Worm (Caenorhabditis elegans): Measurements from ENCODE around the gene Y46G5A.34.
A peak's percentile ranks its signal among the peaks of the same experiment; 100 is the strongest.
"Not testable (repeated sequence)": the region's sequence is repeated elsewhere in the genome, so short reads cannot be mapped to it uniquely, and the experiment has no call there.

Gene Y46G5A.34

DNA sequence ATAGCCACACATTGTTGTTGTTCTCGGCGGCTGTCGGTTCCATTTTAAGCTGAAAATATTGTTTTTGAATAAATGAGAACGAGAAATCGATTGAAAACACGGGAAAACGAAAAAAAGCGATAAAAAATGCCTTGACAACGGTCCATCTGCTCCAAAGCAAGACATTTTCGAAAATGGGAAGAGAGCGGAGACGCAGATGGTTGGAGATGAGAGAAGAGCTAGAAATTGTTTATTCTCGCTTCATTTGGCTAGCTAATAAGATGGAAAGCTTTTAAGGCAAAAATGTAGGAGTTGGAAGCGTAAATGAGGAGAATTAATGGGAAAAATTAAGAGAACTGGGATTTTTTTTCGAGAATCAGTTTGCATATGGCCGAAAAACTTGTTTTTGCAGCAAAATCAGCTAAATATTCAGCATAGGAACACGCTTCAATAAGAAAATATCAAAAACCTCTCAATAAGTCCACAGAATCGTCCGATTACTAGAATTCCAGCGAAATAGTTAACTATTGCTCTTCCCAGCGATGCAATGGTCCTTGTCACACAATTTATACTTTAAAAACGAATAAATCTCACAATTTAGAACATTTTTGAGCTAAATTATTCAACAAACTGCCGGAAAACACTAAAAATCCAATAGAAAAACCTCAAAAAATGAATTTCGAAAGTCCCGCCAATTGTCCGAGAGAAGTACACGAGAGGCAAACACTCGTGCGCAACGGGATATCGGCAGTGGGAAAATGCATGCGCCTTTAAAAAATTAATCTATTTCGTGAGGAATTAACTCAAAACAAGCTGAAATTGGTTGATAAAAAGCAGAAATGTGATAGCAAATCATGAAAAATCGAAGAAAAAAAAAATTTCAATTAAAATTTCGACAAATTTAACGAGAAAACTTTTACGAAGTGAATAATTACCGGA, 37.9 kb upstream of the Y46G5A.34 start, which contains the start of gene pisy-1:
Gene pisy-1, minus strand, starts transcription at position 51 of the 918 bp plus-strand sequence.
- TF ChIP-seq nhr-28 (tag; optimal IDR thresholded peaks at IDR 0.05) = no peak
- TF ChIP-seq blmp-1 (tag; optimal IDR thresholded peaks at IDR 0.05) = no peak
- peak; percentile 33 for TF ChIP-seq ces-1 (GFP tag; optimal IDR thresholded peaks at IDR 0.05)
- peak; percentile 8 for TF ChIP-seq lin-13 (tag; optimal IDR thresholded peaks at IDR 0.05)
- no peak for TF ChIP-seq cnd-1 (tag; optimal IDR thresholded peaks at IDR 0.05)
- peak; percentile 42 for TF ChIP-seq lsy-2 (tag; optimal IDR thresholded peaks at IDR 0.05)
- peak; percentile 1 for TF ChIP-seq hlh-1 (tag; optimal IDR thresholded peaks at IDR 0.05)
- peak; percentile 78 for TF ChIP-seq mep-1 (tag; optimal IDR thresholded peaks at IDR 0.05)
- peak; percentile 23 for TF ChIP-seq nhr-237 (tag; optimal IDR thresholded peaks at IDR 0.05)

DNA sequence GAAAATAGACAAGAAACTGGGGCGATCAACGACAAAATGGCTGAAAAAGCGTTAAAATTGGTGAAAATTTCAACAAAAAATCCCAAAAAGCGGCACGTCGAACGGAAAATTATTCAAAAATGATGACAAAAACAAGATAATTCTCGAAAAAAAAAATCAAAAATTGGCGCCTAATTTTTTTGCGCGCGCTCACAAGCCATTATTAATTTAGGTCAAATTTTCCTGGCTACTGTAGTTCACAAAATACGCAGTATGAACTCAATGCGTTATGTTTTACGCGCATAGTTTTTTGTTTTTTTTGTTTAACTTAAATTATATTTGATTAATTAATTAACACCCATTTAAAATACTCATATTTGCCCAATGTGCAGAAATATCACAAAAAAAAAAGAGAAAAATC, 37.2 kb upstream of the Y46G5A.34 start:
- TF ChIP-seq pha-4 (tag; optimal IDR thresholded peaks at IDR 0.05) (no peak), mep-1 (tag; optimal IDR thresholded peaks at IDR 0.05) (no peak), unc-39 (tag; optimal IDR thresholded peaks at IDR 0.05) (no peak), blmp-1 (tag; optimal IDR thresholded peaks at IDR 0.05) (no peak), sem-2 (GFP tag; optimal IDR thresholded peaks at IDR 0.05) (no peak), snpc-4 (tag; optimal IDR thresholded peaks at IDR 0.05) (no peak), hlh-1 (tag; optimal IDR thresholded peaks at IDR 0.05) (no peak), lin-13 (tag; optimal IDR thresholded peaks at IDR 0.05) (no peak), elt-1 (tag; optimal IDR thresholded peaks at IDR 0.05; ENCODE audit: borderline replicate concordance, insufficient read depth) (no peak), ces-1 (GFP tag; optimal IDR thresholded peaks at IDR 0.05) (no peak), lin-32 (GFP tag; optimal IDR thresholded peaks at IDR 0.05) (no peak), cnd-1 (tag; optimal IDR thresholded peaks at IDR 0.05) (no peak), zip-8 (tag; optimal IDR thresholded peaks at IDR 0.05) (no peak), sptf-1 (tag; optimal IDR thresholded peaks at IDR 0.05) (no peak), ceh-43 (GFP tag; optimal IDR thresholded peaks at IDR 0.05) (no peak), mab-5 (tag; optimal IDR thresholded peaks at IDR 0.05) (no peak), M03D4.4 (tag; optimal IDR thresholded peaks at IDR 0.05) (no peak), nhr-12 (tag; optimal IDR thresholded peaks at IDR 0.05) (no peak)

DNA sequence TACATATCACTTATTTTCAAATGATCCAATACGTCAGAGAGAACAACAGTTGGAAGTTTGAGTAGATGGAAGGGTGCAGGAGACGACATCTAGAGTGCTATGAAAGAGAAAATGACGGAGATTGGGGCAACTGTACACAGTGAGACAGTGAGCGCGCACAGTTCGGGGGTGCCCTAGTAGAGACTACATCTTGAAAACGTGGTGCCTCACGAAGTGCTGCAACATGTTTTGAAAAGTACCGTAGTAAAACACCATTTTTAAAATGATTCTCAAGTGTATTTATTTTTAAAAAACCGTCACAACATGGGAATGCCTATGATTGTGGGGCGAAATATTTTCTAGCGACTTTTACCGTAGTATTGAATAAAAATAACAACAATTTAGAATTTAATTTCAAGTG, 22.8 kb upstream of the Y46G5A.34 start, which contains the start of gene Y46G5A.39:
Gene Y46G5A.39, minus strand, starts transcription at position 101 of the 400 bp plus-strand sequence.
- TF ChIP-seq nhr-28 (tag; optimal IDR thresholded peaks at IDR 0.05); unc-62 (GFP tag; optimal IDR thresholded peaks at IDR 0.05); ham-2 (GFP tag; optimal IDR thresholded peaks at IDR 0.05): not testable (repeated sequence)

DNA sequence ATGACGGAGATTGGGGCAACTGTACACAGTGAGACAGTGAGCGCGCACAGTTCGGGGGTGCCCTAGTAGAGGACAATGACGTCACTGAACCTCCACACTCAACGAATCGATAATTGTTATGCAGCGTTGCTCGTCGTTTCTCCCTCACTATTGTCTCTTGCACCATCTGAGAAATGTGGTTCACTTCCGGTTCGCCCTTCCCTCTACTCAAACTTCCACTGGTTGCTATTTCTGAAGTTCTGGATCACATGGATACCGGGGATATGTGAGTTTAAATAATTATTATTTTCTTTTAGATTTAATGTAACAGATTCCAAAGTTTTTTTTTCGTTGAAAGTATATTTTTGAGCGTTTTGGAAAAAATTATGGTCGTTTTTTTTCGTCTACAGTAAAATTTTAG, 20.3 kb upstream of the Y46G5A.34 start, which contains the start of the genes Y46G5A.7 and Y46G5A.8:
Gene Y46G5A.7, minus strand, starts transcription at position 153 of the 400 bp plus-strand sequence.
Gene Y46G5A.8, plus strand, starts transcription at position 159 of the 400 bp plus-strand sequence.
- TF ChIP-seq bed-3 (GFP tag; optimal IDR thresholded peaks at IDR 0.05) = no peak
- peak; percentile 33 for TF ChIP-seq ceh-39 (tag; optimal IDR thresholded peaks at IDR 0.05)

ce11 chrII:12760497-12760896, 16.0 kb upstream of the Y46G5A.34 start, which contains the start of gene cnp-2:
TSS of gene cnp-2 (plus strand) at chrII:12760797.
- no peak for TF ChIP-seq bed-3 (GFP tag; optimal IDR thresholded peaks at IDR 0.05)
- TF ChIP-seq nhr-237 (tag; optimal IDR thresholded peaks at IDR 0.05) = no peak
- TF ChIP-seq mab-5 (tag; optimal IDR thresholded peaks at IDR 0.05) = no peak
- no peak for TF ChIP-seq M03D4.4 (tag; optimal IDR thresholded peaks at IDR 0.05)
- TF ChIP-seq blmp-1 (tag; optimal IDR thresholded peaks at IDR 0.05) = no peak
- TF ChIP-seq ceh-43 (GFP tag; optimal IDR thresholded peaks at IDR 0.05) = no peak
- no peak for TF ChIP-seq ces-1 (GFP tag; optimal IDR thresholded peaks at IDR 0.05)
- no peak for TF ChIP-seq mls-2 (tag; optimal IDR thresholded peaks at IDR 0.05)
- no peak for TF ChIP-seq cnd-1 (tag; optimal IDR thresholded peaks at IDR 0.05)
- TF ChIP-seq sem-2 (GFP tag; optimal IDR thresholded peaks at IDR 0.05) = no peak
- no peak for TF ChIP-seq ham-2 (GFP tag; optimal IDR thresholded peaks at IDR 0.05)
- TF ChIP-seq snpc-4 (tag; optimal IDR thresholded peaks at IDR 0.05) = no peak
- no peak for TF ChIP-seq pha-4 (tag; optimal IDR thresholded peaks at IDR 0.05)
- TF ChIP-seq lin-32 (GFP tag; optimal IDR thresholded peaks at IDR 0.05) = no peak
- no peak for TF ChIP-seq unc-120 (tag; optimal IDR thresholded peaks at IDR 0.05; ENCODE audit: poor library complexity, severe bottlenecking)
- TF ChIP-seq ceh-83 (GFP tag; optimal IDR thresholded peaks at IDR 0.05) = no peak
- TF ChIP-seq flh-1 (GFP tag; optimal IDR thresholded peaks at IDR 0.05) = no peak
- no peak for TF ChIP-seq nhr-76 (tag; optimal IDR thresholded peaks at IDR 0.05)
- no peak for TF ChIP-seq lin-13 (tag; optimal IDR thresholded peaks at IDR 0.05)
- TF ChIP-seq sptf-1 (tag; optimal IDR thresholded peaks at IDR 0.05) = no peak
